4 fruit fly cellular contexts compared by ENCODE assay signal in the genomic region with DNA sequence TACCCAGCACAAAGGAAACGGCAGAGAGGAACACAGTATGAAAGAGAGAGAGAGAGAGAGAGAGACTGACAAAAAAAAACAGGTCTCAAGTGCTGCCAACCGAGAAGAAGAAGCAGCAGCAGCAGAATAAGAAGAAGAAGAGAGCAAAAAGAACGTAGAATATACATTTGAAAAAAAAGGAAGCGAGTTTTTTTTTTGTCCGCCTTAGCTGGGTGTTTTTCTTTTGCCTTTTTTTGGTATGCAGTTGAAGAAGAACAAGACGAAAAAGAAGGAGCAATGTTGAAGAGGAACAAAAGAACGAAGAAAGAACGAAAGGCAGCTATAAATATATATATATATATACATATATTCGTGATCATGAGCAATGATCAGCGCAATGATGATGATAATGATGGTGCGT.
A peak's percentile ranks its signal among the peaks of the same experiment; 100 is the strongest.
TF ChIP-seq lines count a peak whose summit lies in the region.

No protein-coding gene starts in this region.

- TF ChIP-seq CTCF in whole organism, embryonic (GFP tag; optimal IDR thresholded peaks at IDR 0.05; lab: Kevin White, UChicago) = no peak

TF ChIP-seq in whole organism, embryonic, 481 proteins besides CTCF, POLR2A, EP300 and RAD21 (continues in another document):
- no peak for TF ChIP-seq CG8765 (GFP tag; IDR thresholded peaks at IDR 0.05; lab: Robert Waterston, UW)
- no peak for TF ChIP-seq CHES-1-like (GFP tag; optimal IDR thresholded peaks at IDR 0.05; lab: Kevin White, UChicago)
- TF ChIP-seq z (GFP tag; IDR thresholded peaks at IDR 0.05; lab: Robert Waterston, UW) = no peak
- TF ChIP-seq CG7987 (GFP tag; optimal IDR thresholded peaks at IDR 0.05; lab: Kevin White, UChicago) = no peak
- TF ChIP-seq Ptx1 (GFP tag; IDR thresholded peaks at IDR 0.05; lab: Robert Waterston, UW) = no peak
- no peak for TF ChIP-seq Lim3 (GFP tag; IDR thresholded peaks at IDR 0.05; lab: Robert Waterston, UW)
- no peak for TF ChIP-seq CG11456 (GFP tag; IDR thresholded peaks at IDR 0.05; lab: Robert Waterston, UW)
- no peak for TF ChIP-seq tll (GFP tag; optimal IDR thresholded peaks at IDR 0.05; lab: Kevin White, UChicago)
- no peak for TF ChIP-seq ara (GFP tag; IDR thresholded peaks at IDR 0.05; lab: Robert Waterston, UW)
- TF ChIP-seq Trl (optimal IDR thresholded peaks at IDR 0.05; lab: Kevin White, UChicago) = peak; percentile 27 to 34
- no peak for TF ChIP-seq Trl (GFP tag; optimal IDR thresholded peaks at IDR 0.05; lab: Kevin White, UChicago)
- no peak for TF ChIP-seq CG7372 (GFP tag; IDR thresholded peaks at IDR 0.05; lab: Robert Waterston, UW)
- peak; percentile 84 for TF ChIP-seq zf30C (GFP tag; optimal IDR thresholded peaks at IDR 0.05; lab: Kevin White, UChicago)
- no peak for TF ChIP-seq HLH4C (GFP tag; IDR thresholded peaks at IDR 0.05; lab: Robert Waterston, UW; ENCODE audit: partially characterized antibody)
- TF ChIP-seq tin (GFP tag; optimal IDR thresholded peaks at IDR 0.05; lab: Kevin White, UChicago) = no peak
- TF ChIP-seq HHEX (GFP tag; optimal IDR thresholded peaks at IDR 0.05; lab: Kevin White, UChicago) = no peak
- TF ChIP-seq cato (GFP tag; optimal IDR thresholded peaks at IDR 0.05; lab: Kevin White, UChicago; ENCODE audit: borderline replicate concordance) = no peak
- no peak for TF ChIP-seq knrl (GFP tag; IDR thresholded peaks at IDR 0.05; lab: Robert Waterston, UW; ENCODE audit: partially characterized antibody)
- TF ChIP-seq CG13624 (GFP tag; optimal IDR thresholded peaks at IDR 0.05; lab: Kevin White, UChicago) = no peak
- no peak for TF ChIP-seq Aef1 (GFP tag; IDR thresholded peaks at IDR 0.05; lab: Robert Waterston, UW)
- no peak for TF ChIP-seq fru (optimal IDR thresholded peaks at IDR 0.05; lab: Kevin White, UChicago)
- TF ChIP-seq CG2199 (GFP tag; IDR thresholded peaks at IDR 0.05; lab: Robert Waterston, UW) = 0 out of 3 replicates have a peak, but pooled peaks have one; percentile 11

TF ChIP-seq in whole organism, prepupa, 60 proteins besides CTCF, POLR2A, EP300 and RAD21 (continues in another document):
- TF ChIP-seq CG10669 (GFP tag; optimal IDR thresholded peaks at IDR 0.05; lab: Kevin White, UChicago) (peak; percentile 68), CG11294 (GFP tag; IDR thresholded peaks at IDR 0.05; lab: Robert Waterston, UW) (no peak), Sox14 (GFP tag; optimal IDR thresholded peaks at IDR 0.05; lab: Kevin White, UChicago) (no peak), CG6854 (GFP tag; optimal IDR thresholded peaks at IDR 0.05; lab: Kevin White, UChicago) (peak; percentile 78), Eip75B (GFP tag; optimal IDR thresholded peaks at IDR 0.05; lab: Kevin White, UChicago) (peak; percentile 59), eg (GFP tag; IDR thresholded peaks at IDR 0.05; lab: Robert Waterston, UW) (peak; percentile 60; the same call in 2 of the 3 replicates), Blimp-1 (GFP tag; optimal IDR thresholded peaks at IDR 0.05; lab: Kevin White, UChicago) (peak; percentile 18), Smox (GFP tag; optimal IDR thresholded peaks at IDR 0.05; lab: Kevin White, UChicago) (peak; percentile 36), CG31627 (GFP tag; optimal IDR thresholded peaks at IDR 0.05; lab: Kevin White, UChicago) (no peak), CG6163 (GFP tag; IDR thresholded peaks at IDR 0.05; lab: Robert Waterston, UW) (peak; percentile 89; the same call in 2 of the 3 replicates), CG6276 (GFP tag; optimal IDR thresholded peaks at IDR 0.05; lab: Kevin White, UChicago) (peak; percentile 28), CG9139 (GFP tag; optimal IDR thresholded peaks at IDR 0.05; lab: Kevin White, UChicago) (peak; percentile 92), CG1621 (tag; optimal IDR thresholded peaks at IDR 0.05; lab: Kevin White, UChicago) (peak; percentile 80), pdm3 (GFP tag; optimal IDR thresholded peaks at IDR 0.05; lab: Kevin White, UChicago) (no peak), CG3032 (tag; optimal IDR thresholded peaks at IDR 0.05; lab: Kevin White, UChicago) (peak; percentile 54), Eip78C (GFP tag; lab: Kevin White, UChicago) (peak; percentile 35), Lpt (GFP tag; optimal IDR thresholded peaks at IDR 0.05; lab: Kevin White, UChicago) (peak; percentile 70), Ets96B (tag; optimal IDR thresholded peaks at IDR 0.05; lab: Kevin White, UChicago) (peak; percentile 69), ss (GFP tag; optimal IDR thresholded peaks at IDR 0.05; lab: Kevin White, UChicago) (peak; percentile 78 to 90), Hr4 (GFP tag; optimal IDR thresholded peaks at IDR 0.05; lab: Kevin White, UChicago) (no peak), Ets21C (GFP tag; optimal IDR thresholded peaks at IDR 0.05; lab: Kevin White, UChicago) (no peak), net (GFP tag; optimal IDR thresholded peaks at IDR 0.05; lab: Kevin White, UChicago) (peak; percentile 44)

TF ChIP-seq in whole organism, pupa, 21 proteins besides CTCF, POLR2A, EP300 and RAD21:
- TF ChIP-seq CG34367 (tag; optimal IDR thresholded peaks at IDR 0.05; lab: Kevin White, UChicago) (peak; percentile 90), CG8159 (tag; optimal IDR thresholded peaks at IDR 0.05; lab: Kevin White, UChicago) (peak; percentile 75), CG15710 (tag; optimal IDR thresholded peaks at IDR 0.05; lab: Kevin White, UChicago) (peak; percentile 78), CG10348 (GFP tag; IDR thresholded peaks at IDR 0.05; lab: Robert Waterston, UW) (no peak), CG4496 (GFP tag; IDR thresholded peaks at IDR 0.05; lab: Robert Waterston, UW) (peak; percentile 64; the same call in 2 of the 3 replicates), gl (tag; optimal IDR thresholded peaks at IDR 0.05; lab: Kevin White, UChicago) (peak; percentile 94), CG17806 (tag; optimal IDR thresholded peaks at IDR 0.05; lab: Kevin White, UChicago) (peak; percentile 78), Pif1B (GFP tag; optimal IDR thresholded peaks at IDR 0.05; lab: Kevin White, UChicago) (peak; percentile 64), CG14655 (GFP tag; optimal IDR thresholded peaks at IDR 0.05; lab: Kevin White, UChicago) (peak; percentile 67), CG12605 (GFP tag; IDR thresholded peaks at IDR 0.05; lab: Robert Waterston, UW) (peak; percentile 80), CG8301 (tag; optimal IDR thresholded peaks at IDR 0.05; lab: Kevin White, UChicago) (peak; percentile 55), Ets98B (GFP tag; IDR thresholded peaks at IDR 0.05; lab: Robert Waterston, UW) (no peak), CG13204 (GFP tag; optimal IDR thresholded peaks at IDR 0.05; lab: Kevin White, UChicago) (peak; percentile 91), Pif1A (GFP tag; optimal IDR thresholded peaks at IDR 0.05; lab: Kevin White, UChicago) (peak; percentile 57), CG9948 (tag; optimal IDR thresholded peaks at IDR 0.05; lab: Kevin White, UChicago) (peak; percentile 81), fd96Ca (GFP tag; IDR thresholded peaks at IDR 0.05; lab: Robert Waterston, UW) (peak; percentile 41; the same call in 1 of the 3 replicates), EcR (GFP tag; optimal IDR thresholded peaks at IDR 0.05; lab: Kevin White, UChicago) (peak; percentile 69), CG32121 (GFP tag; IDR thresholded peaks at IDR 0.05; lab: Robert Waterston, UW) (no peak), D1 (tag; optimal IDR thresholded peaks at IDR 0.05; lab: Kevin White, UChicago) (peak; percentile 65), rn (GFP tag; IDR thresholded peaks at IDR 0.05; lab: Robert Waterston, UW) (no peak), Snoo (tag; optimal IDR thresholded peaks at IDR 0.05; lab: Kevin White, UChicago) (peak; percentile 59)

TF ChIP-seq in whole organism, wandering third instar larva, 38 proteins besides CTCF, POLR2A, EP300 and RAD21 (continues in another document):
- TF ChIP-seq Mio (GFP tag; optimal IDR thresholded peaks at IDR 0.05; lab: Kevin White, UChicago) (no peak), dmrt93B (GFP tag; optimal IDR thresholded peaks at IDR 0.05; lab: Kevin White, UChicago) (no peak), foxo (GFP tag; optimal IDR thresholded peaks at IDR 0.05; lab: Kevin White, UChicago) (no peak), pan (optimal IDR thresholded peaks at IDR 0.05; lab: Kevin White, UChicago) (no peak), fru (GFP tag; optimal IDR thresholded peaks at IDR 0.05; lab: Kevin White, UChicago) (peak; percentile 19), Sp1 (GFP tag; optimal IDR thresholded peaks at IDR 0.05; lab: Kevin White, UChicago) (peak; percentile 68), h (GFP tag; optimal IDR thresholded peaks at IDR 0.05; lab: Kevin White, UChicago) (no peak), usp (GFP tag; optimal IDR thresholded peaks at IDR 0.05; lab: Kevin White, UChicago) (no peak), Jra (GFP tag; optimal IDR thresholded peaks at IDR 0.05; lab: Kevin White, UChicago) (no peak), ey (GFP tag; optimal IDR thresholded peaks at IDR 0.05; lab: Kevin White, UChicago) (no peak), Myc (optimal IDR thresholded peaks at IDR 0.05; lab: Kevin White, UChicago) (no peak), Dif (GFP tag; optimal IDR thresholded peaks at IDR 0.05; lab: Kevin White, UChicago; ENCODE audit: partially characterized antibody) (peak; percentile 43), Rel (GFP tag; optimal IDR thresholded peaks at IDR 0.05; lab: Kevin White, UChicago) (peak; percentile 31), Rel (tag; optimal IDR thresholded peaks at IDR 0.05; lab: Kevin White, UChicago) (peak; percentile 0), tai (GFP tag; optimal IDR thresholded peaks at IDR 0.05; lab: Kevin White, UChicago) (no peak), jim (GFP tag; optimal IDR thresholded peaks at IDR 0.05; lab: Kevin White, UChicago) (no peak), Hr78 (GFP tag; optimal IDR thresholded peaks at IDR 0.05; lab: Kevin White, UChicago) (no peak), N (GFP tag; optimal IDR thresholded peaks at IDR 0.05; lab: Kevin White, UChicago) (no peak), lola (GFP tag; optimal IDR thresholded peaks at IDR 0.05; lab: Kevin White, UChicago) (no peak), Vsx2 (GFP tag; optimal IDR thresholded peaks at IDR 0.05; lab: Kevin White, UChicago; ENCODE audit: partially characterized antibody) (peak; percentile 52), psq (GFP tag; optimal IDR thresholded peaks at IDR 0.05; lab: Kevin White, UChicago) (peak; percentile 98), brk (GFP tag; optimal IDR thresholded peaks at IDR 0.05; lab: Kevin White, UChicago) (no peak), Hr83 (GFP tag; optimal IDR thresholded peaks at IDR 0.05; lab: Kevin White, UChicago; ENCODE audit: poor library complexity, severe bottlenecking) (no peak), dsf (GFP tag; optimal IDR thresholded peaks at IDR 0.05; lab: Kevin White, UChicago; ENCODE audit: borderline replicate concordance) (no peak), Abd-B (GFP tag; optimal IDR thresholded peaks at IDR 0.05; lab: Kevin White, UChicago) (no peak), Dfd (GFP tag; optimal IDR thresholded peaks at IDR 0.05; lab: Kevin White, UChicago) (no peak), dl (GFP tag; optimal IDR thresholded peaks at IDR 0.05; lab: Kevin White, UChicago; ENCODE audit: insufficient read depth in 1 of 2, partially characterized antibody in 2 of 2) (peak in 1 of 2 experiments; percentile 21), rgr (GFP tag; optimal IDR thresholded peaks at IDR 0.05; lab: Kevin White, UChicago) (no peak), sv (GFP tag; optimal IDR thresholded peaks at IDR 0.05; lab: Kevin White, UChicago) (no peak), br (GFP tag; optimal IDR thresholded peaks at IDR 0.05; lab: Kevin White, UChicago) (no peak)
